Fruit fly (Drosophila melanogaster) whole organism, wandering third instar larva: ENCODE results near the gene CG32985.

ENCODE experiments used
- Abd-B ChIP-seq: fragments of >200 bp; optimal IDR thresholded peaks from 2 replicates; lab custom pipeline; 2017; ENCODE audit warnings: missing biosample characterization, missing genetic modification characterization
- CG32264 ChIP-seq: fragments of 200-800 bp; sonication (Bioruptor generic); optimal IDR thresholded peaks from 2 replicates; lab custom pipeline; 2016; ENCODE audit warnings: missing biosample characterization, missing genetic modification characterization
- CG9705 ChIP-seq: fragments of 200-800 bp; sonication (Bioruptor generic); optimal IDR thresholded peaks from 2 replicates; lab custom pipeline; 2018; ENCODE audit warnings: missing biosample characterization, mild to moderate bottlenecking, missing genetic modification characterization
- CrebA ChIP-seq: fragments of 200-800 bp; sonication (Bioruptor generic); optimal IDR thresholded peaks from 2 replicates; lab custom pipeline; 2016; ENCODE audit warnings: missing biosample characterization, mild to moderate bottlenecking, missing genetic modification characterization, borderline replicate concordance
- Dfd ChIP-seq: fragments of >200 bp; optimal IDR thresholded peaks from 2 replicates; lab custom pipeline; 2017; ENCODE audit warnings: missing biosample characterization, missing genetic modification characterization
- Dif ChIP-seq: fragments of 200-275, 200-300 bp; sonication (Bioruptor generic); optimal IDR thresholded peaks from 2 replicates; lab custom pipeline; 2018; ENCODE audit warnings: missing biosample characterization, missing genetic modification characterization; ENCODE audit not compliant: partially characterized antibody
- GATAd ChIP-seq: sonication (Bioruptor generic); optimal IDR thresholded peaks from 2 replicates; lab custom pipeline; 2016; ENCODE audit warnings: missing biosample characterization, missing genetic modification characterization
- HLH106 ChIP-seq: fragments of 200-800 bp; optimal IDR thresholded peaks from 3 replicates; lab custom pipeline; 2019; ENCODE audit warnings: missing biosample characterization, mild to moderate bottlenecking, missing genetic modification characterization, moderate library complexity
- Hnf4 ChIP-seq: fragments of 200-800 bp; sonication (Bioruptor generic); optimal IDR thresholded peaks from 2 replicates; lab custom pipeline; 2016; ENCODE audit warnings: missing biosample characterization, mild to moderate bottlenecking, missing genetic modification characterization
- Hr78 ChIP-seq: fragments of >200 bp; optimal IDR thresholded peaks from 2 replicates; lab custom pipeline; 2017; ENCODE audit warnings: missing biosample characterization, missing genetic modification characterization
- Hr83 ChIP-seq: fragments of 200-300 bp; sonication (Bioruptor generic); optimal IDR thresholded peaks from 2 replicates; lab custom pipeline; 2016; ENCODE audit warnings: missing biosample characterization, mild to moderate bottlenecking, missing genetic modification characterization, moderate library complexity; ENCODE audit not compliant: poor library complexity, severe bottlenecking
- Jra ChIP-seq: sonication (Bioruptor generic); optimal IDR thresholded peaks from 2 replicates; lab custom pipeline; 2016; ENCODE audit warnings: missing biosample characterization, missing genetic modification characterization
- Mio ChIP-seq: sonication (Bioruptor generic); optimal IDR thresholded peaks from 2 replicates; lab custom pipeline; 2016; ENCODE audit warnings: missing biosample characterization, missing genetic modification characterization
- Myc ChIP-seq: fragments of >200 bp; optimal IDR thresholded peaks from 2 replicates; lab custom pipeline; 2017
- N ChIP-seq: fragments of >200 bp; optimal IDR thresholded peaks from 2 replicates; lab custom pipeline; 2018; ENCODE audit warnings: missing biosample characterization, missing external identifiers, missing genetic modification characterization
- OdsH ChIP-seq: fragments of 200-800 bp; sonication (Bioruptor generic); optimal IDR thresholded peaks from 2 replicates; lab custom pipeline; 2016; ENCODE audit warnings: missing biosample characterization, mild to moderate bottlenecking, missing genetic modification characterization
- Rel ChIP-seq, 2 experiments: fragments of 200-800 bp; sonication (Bioruptor generic) in 1 of 2; optimal IDR thresholded peaks; 2 replicates in 1 of 2; 3 replicates in 1 of 2; lab custom pipeline; 2016 to 2019; ENCODE audit warnings: mild to moderate bottlenecking in 2 of 2, missing biosample characterization in 2 of 2, missing genetic modification characterization in 2 of 2, moderate library complexity in 1 of 2
- Sp1 ChIP-seq: fragments of 200-800 bp; sonication (Bioruptor generic); optimal IDR thresholded peaks from 3 replicates; lab custom pipeline; 2019; ENCODE audit warnings: missing biosample characterization, mild to moderate bottlenecking, missing genetic modification characterization, moderate library complexity
- Vsx2 ChIP-seq: fragments of 200-300, 225-300 bp; sonication (Bioruptor generic); optimal IDR thresholded peaks from 2 replicates; lab custom pipeline; 2018; ENCODE audit warnings: missing biosample characterization, missing genetic modification characterization; ENCODE audit not compliant: partially characterized antibody
- br ChIP-seq: fragments of 200-800 bp; sonication (Bioruptor generic); optimal IDR thresholded peaks from 2 replicates; lab custom pipeline; 2016; ENCODE audit warnings: missing biosample characterization, missing genetic modification characterization
- brk ChIP-seq: fragments of 200-800 bp; sonication (Bioruptor generic); optimal IDR thresholded peaks from 2 replicates; lab custom pipeline; 2016; ENCODE audit warnings: missing biosample characterization, mild to moderate bottlenecking, missing genetic modification characterization
- dl ChIP-seq, 2 experiments: fragments of 175-275, 200-275 bp in 1 of 2; fragments of 200-275 bp in 1 of 2; sonication (Bioruptor generic); optimal IDR thresholded peaks; lab custom pipeline; 2018; ENCODE audit warnings: mild to moderate bottlenecking in 2 of 2, missing biosample characterization in 2 of 2, missing genetic modification characterization in 2 of 2, moderate library complexity in 2 of 2; ENCODE audit not compliant: partially characterized antibody in 2 of 2, insufficient read depth in 1 of 2
- dmrt93B ChIP-seq: fragments of 200-800 bp; sonication (Bioruptor generic); optimal IDR thresholded peaks from 2 replicates; lab custom pipeline; 2018; ENCODE audit warnings: missing biosample characterization, mild to moderate bottlenecking, missing genetic modification characterization
- dsf ChIP-seq: sonication (Bioruptor generic); optimal IDR thresholded peaks from 2 replicates; lab custom pipeline; 2016; ENCODE audit warnings: missing biosample characterization, missing genetic modification characterization, borderline replicate concordance
- ey ChIP-seq: fragments of 200-800 bp; sonication (Bioruptor generic); optimal IDR thresholded peaks from 2 replicates; lab custom pipeline; 2016; ENCODE audit warnings: missing biosample characterization, missing genetic modification characterization
- foxo ChIP-seq, 2 experiments: fragments of 200-800 bp; sonication (Bioruptor generic); optimal IDR thresholded peaks; 2 replicates in 1 of 2; 3 replicates in 1 of 2; lab custom pipeline; 2016 to 2017; ENCODE audit warnings: missing biosample characterization in 2 of 2, missing genetic modification characterization in 2 of 2
- fru ChIP-seq: fragments of 200-800 bp; sonication (Bioruptor generic); optimal IDR thresholded peaks from 3 replicates; lab custom pipeline; 2016; ENCODE audit warnings: missing biosample characterization, mild to moderate bottlenecking, missing genetic modification characterization
- h ChIP-seq: fragments of 200-800 bp; sonication (Bioruptor generic); optimal IDR thresholded peaks from 3 replicates; lab custom pipeline; 2016; ENCODE audit warnings: missing biosample characterization, mild to moderate bottlenecking, missing genetic modification characterization
- jim ChIP-seq: fragments of 175-275, 200-325 bp; sonication (Bioruptor generic); optimal IDR thresholded peaks from 2 replicates; lab custom pipeline; 2016; ENCODE audit warnings: missing biosample characterization, mild to moderate bottlenecking, missing genetic modification characterization
- lola ChIP-seq: fragments of >200 bp; optimal IDR thresholded peaks from 2 replicates; lab custom pipeline; 2017; ENCODE audit warnings: missing biosample characterization, missing genetic modification characterization
- pan ChIP-seq: fragments of >200 bp; optimal IDR thresholded peaks from 2 replicates; lab custom pipeline; 2017
- psq ChIP-seq: fragments of 200-800 bp; sonication (Bioruptor generic); optimal IDR thresholded peaks from 3 replicates; lab custom pipeline; 2017; ENCODE audit warnings: missing biosample characterization, mild to moderate bottlenecking, missing genetic modification characterization, moderate library complexity
- rgr ChIP-seq: fragments of 200-800 bp; sonication (Bioruptor generic); optimal IDR thresholded peaks from 3 replicates; lab custom pipeline; 2016; ENCODE audit warnings: missing biosample characterization, mild to moderate bottlenecking, missing genetic modification characterization
- sage ChIP-seq: fragments of 200-800 bp; sonication (Bioruptor generic); optimal IDR thresholded peaks from 2 replicates; lab custom pipeline; 2016; ENCODE audit warnings: missing biosample characterization, mild to moderate bottlenecking, missing genetic modification characterization
- sv ChIP-seq: fragments of 200-800 bp; sonication (Bioruptor generic); optimal IDR thresholded peaks from 3 replicates; lab custom pipeline; 2016; ENCODE audit warnings: missing biosample characterization, missing genetic modification characterization
- tai ChIP-seq: sonication (Bioruptor generic); optimal IDR thresholded peaks from 2 replicates; lab custom pipeline; 2016; ENCODE audit warnings: missing biosample characterization, missing genetic modification characterization
- usp ChIP-seq: fragments of >200 bp; optimal IDR thresholded peaks from 2 replicates; lab custom pipeline; 2017; ENCODE audit warnings: missing biosample characterization, missing genetic modification characterization
- woc ChIP-seq: sonication (Bioruptor generic); optimal IDR thresholded peaks from 2 replicates; lab custom pipeline; 2016; ENCODE audit warnings: missing biosample characterization, mild to moderate bottlenecking, missing genetic modification characterization

Gene CG32985

DNA sequence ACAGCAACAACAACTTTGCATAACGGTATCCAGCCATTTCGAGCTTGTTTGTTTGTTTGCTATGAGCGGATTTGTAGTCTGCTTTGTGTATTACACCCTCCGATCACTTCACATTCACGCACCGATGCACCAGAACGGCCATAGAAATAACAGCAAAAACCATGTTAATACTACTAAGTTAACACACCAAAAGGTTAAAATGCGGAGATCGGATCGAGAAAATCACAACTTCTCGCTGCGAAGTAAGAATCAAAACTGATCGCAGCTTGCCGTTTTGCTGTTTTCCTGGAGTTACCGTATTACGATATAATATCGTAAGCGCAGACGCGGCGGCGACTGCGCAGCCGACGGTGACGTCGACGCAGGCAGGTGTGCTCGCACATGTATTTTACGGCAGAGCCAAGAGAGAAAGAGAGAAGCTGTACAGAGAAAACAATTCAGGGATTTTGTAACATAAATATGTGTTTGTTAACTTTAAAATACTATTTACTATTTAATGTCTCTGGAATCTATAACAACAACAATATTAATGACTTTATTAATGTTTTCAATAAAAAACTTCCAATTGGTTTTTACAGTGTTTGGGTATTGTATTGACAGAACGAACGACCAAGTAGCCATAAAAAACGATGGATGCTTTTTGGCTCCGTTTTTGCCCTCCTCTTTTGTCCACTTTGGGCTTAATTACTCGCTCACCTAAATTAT lies 22.4 kb downstream of the CG32985 start, which contains the start of gene CG13101:
CG13101 (minus strand) TSS at position 259 of the 705 bp plus-strand sequence.
- peak; percentile 92 for TF ChIP-seq CG9705 (GFP tag; lab: Kevin White, UChicago)
- peak; percentile 81 for TF ChIP-seq Rel (GFP tag; optimal IDR thresholded peaks at IDR 0.05; lab: Kevin White, UChicago)
- peak; percentile 80 for TF ChIP-seq Rel (tag; optimal IDR thresholded peaks at IDR 0.05; lab: Kevin White, UChicago)
- peak; percentile 27 for TF ChIP-seq Dfd
- TF ChIP-seq Hr78 (GFP tag; lab: Kevin White, UChicago), result no peak
- peak; percentile 72 for TF ChIP-seq GATAd (GFP tag; lab: Kevin White, UChicago)
- peak; percentile 98 for TF ChIP-seq OdsH
- peak; percentile 95 for TF ChIP-seq ey (GFP tag; lab: Kevin White, UChicago)
- peak; percentile 98 for TF ChIP-seq HLH106 (tag; lab: Kevin White, UChicago)
- no peak for TF ChIP-seq Myc (lab: Kevin White, UChicago)
- TF ChIP-seq Sp1 (GFP tag; lab: Kevin White, UChicago), result peak; percentile 97
- peak; percentile 90 for TF ChIP-seq dmrt93B
- TF ChIP-seq tai (GFP tag; lab: Kevin White, UChicago), result peak; percentile 88
- TF ChIP-seq sv (GFP tag; lab: Kevin White, UChicago), result peak; percentile 92
- no peak for TF ChIP-seq Vsx2
- TF ChIP-seq brk (GFP tag; lab: Kevin White, UChicago), result peak; percentile 95
- TF ChIP-seq sage, result peak; percentile 95
- TF ChIP-seq Abd-B (GFP tag; lab: Kevin White, UChicago), result no peak
- TF ChIP-seq Hnf4 (GFP tag; lab: Kevin White, UChicago), result peak; percentile 97
- peak; percentile 96 for TF ChIP-seq br (GFP tag; lab: Kevin White, UChicago)
- peak; percentile 89 for TF ChIP-seq CG32264 (GFP tag; lab: Kevin White, UChicago)
- peak; percentile 34 for TF ChIP-seq CrebA (GFP tag; lab: Kevin White, UChicago)
- TF ChIP-seq N (GFP tag; lab: Kevin White, UChicago), result no peak
- peak; percentile 93 for TF ChIP-seq fru (GFP tag; lab: Kevin White, UChicago)
- TF ChIP-seq Mio (GFP tag; lab: Kevin White, UChicago), result peak; percentile 76
- TF ChIP-seq foxo (GFP tag; optimal IDR thresholded peaks at IDR 0.05; lab: Kevin White, UChicago), result peak in 1 of 2 experiments; percentile 97
- peak; percentile 86 for TF ChIP-seq dsf
- no peak for TF ChIP-seq jim (GFP tag; lab: Kevin White, UChicago)
- no peak for TF ChIP-seq pan (lab: Kevin White, UChicago)
- TF ChIP-seq woc (GFP tag; lab: Kevin White, UChicago), result peak; percentile 96
- peak; percentile 31 for TF ChIP-seq Dif (GFP tag; lab: Kevin White, UChicago)
- TF ChIP-seq Hr83 (GFP tag; lab: Kevin White, UChicago), result no peak
- TF ChIP-seq psq (GFP tag; lab: Kevin White, UChicago), result peak; percentile 95
- TF ChIP-seq dl (GFP tag; optimal IDR thresholded peaks at IDR 0.05; lab: Kevin White, UChicago; ENCODE audit: insufficient read depth in 1 of 2, partially characterized antibody in 2 of 2), result no peak
- TF ChIP-seq rgr (GFP tag; lab: Kevin White, UChicago), result peak; percentile 98
- no peak for TF ChIP-seq usp (GFP tag; lab: Kevin White, UChicago)
- TF ChIP-seq h, result peak; percentile 99
- peak; percentile 96 for TF ChIP-seq Jra
- no peak for TF ChIP-seq lola

DNA sequence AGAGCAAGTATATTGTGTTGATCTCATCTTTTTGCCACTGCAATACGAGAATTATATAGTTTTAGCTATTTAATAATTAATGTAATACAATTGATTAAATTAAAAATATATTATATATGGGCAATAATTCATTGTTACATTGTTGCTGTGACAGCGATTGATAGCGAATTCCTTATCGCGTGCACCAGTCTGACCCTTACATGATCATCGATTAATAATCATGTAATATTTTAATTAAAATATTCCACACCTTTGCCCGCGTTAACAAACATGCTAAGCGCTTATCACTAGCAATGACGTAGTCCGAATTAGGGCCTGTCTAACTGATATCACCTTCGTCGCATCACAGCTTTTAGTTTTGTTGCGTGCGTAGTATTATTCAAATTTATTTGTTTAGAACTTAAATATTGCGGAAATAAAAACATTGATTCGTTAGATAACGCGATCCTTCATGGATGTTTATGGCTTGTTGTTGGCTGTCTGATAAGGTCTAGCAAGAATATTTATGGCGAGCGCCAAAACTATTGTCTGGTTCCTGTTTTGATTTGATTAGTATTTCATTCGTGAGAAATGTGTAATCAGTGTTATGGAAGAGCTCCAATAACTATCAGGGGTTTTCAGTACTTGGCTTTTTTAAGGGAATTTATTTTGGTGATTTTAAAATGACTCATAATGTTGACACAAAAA lies 25.1 kb downstream of the CG32985 start:
- TF ChIP-seq Vsx2 (no peak), GATAd (GFP tag; lab: Kevin White, UChicago) (no peak), brk (GFP tag; lab: Kevin White, UChicago) (no peak)
